Worm (Caenorhabditis elegans) whole organism, L4 larva: ENCODE results near the gene sma-2.

Experiments used
- F37D6.2 ChIP-seq: sonication (generic microtip); optimal IDR thresholded peaks from 2 replicates; lab custom pipeline; 2016; ENCODE audit warnings: mild to moderate bottlenecking, missing genetic modification characterization, missing compliant biosample characterization
- R02D3.7 ChIP-seq: fragments of 150-350 bp; sonication (generic microtip); optimal IDR thresholded peaks from 3 replicates; lab custom pipeline; 2014; ENCODE audit warnings: missing biosample characterization, missing genetic modification characterization
- T26A8.4 ChIP-seq: fragments of 200-800 bp; sonication (Bioruptor generic); IDR thresholded peaks from 2 replicates; pipeline ENCODE4 v1.3.6; 2022; ENCODE audit warnings: missing genetic modification characterization, missing compliant biosample characterization
- Y75B8A.6 ChIP-seq: fragments of 200-800 bp; sonication (Bioruptor generic); IDR thresholded peaks from 2 replicates; pipeline ENCODE4 v1.3.6; 2022; ENCODE audit warnings: missing genetic modification reagents, missing genetic modification characterization, missing compliant biosample characterization
- ZK337.2 ChIP-seq: fragments of 200-800 bp; sonication (Bioruptor generic); IDR thresholded peaks from 2 replicates; pipeline ENCODE4 v1.3.6; 2022; ENCODE audit warnings: missing genetic modification reagents, missing genetic modification characterization, missing compliant biosample characterization
- aly-2 ChIP-seq: sonication (generic microtip); optimal IDR thresholded peaks from 2 replicates; lab custom pipeline; 2018; ENCODE audit warnings: missing biosample characterization, missing genetic modification characterization
- ama-1 ChIP-seq: fragments of 150-350 bp; optimal IDR thresholded peaks from 2 replicates; lab custom pipeline; 2014; ENCODE audit warnings: inconsistent platforms, mixed read lengths
- arid-1 ChIP-seq: fragments of 200-800 bp; sonication (Bioruptor generic); conservative IDR thresholded peaks from 2 replicates; pipeline ENCODE4 v1.3.6; 2022; ENCODE audit warnings: missing genetic modification reagents, missing genetic modification characterization, missing compliant biosample characterization
- attf-4 ChIP-seq: sonication (generic microtip); optimal IDR thresholded peaks from 3 replicates; lab custom pipeline; 2017; ENCODE audit warnings: missing biosample characterization, missing genetic modification characterization
- ceh-20 ChIP-seq: fragments of 200-800 bp; sonication (Bioruptor generic); IDR thresholded peaks from 2 replicates; pipeline ENCODE4 v1.3.6; 2022; ENCODE audit warnings: missing genetic modification reagents, missing genetic modification characterization, missing compliant biosample characterization
- cey-2 ChIP-seq: sonication (generic microtip); optimal IDR thresholded peaks from 3 replicates; lab custom pipeline; 2017; ENCODE audit warnings: missing genetic modification characterization, mild to moderate bottlenecking, missing compliant biosample characterization, antibody characterized with exemption, borderline replicate concordance; ENCODE audit not compliant: insufficient read depth
- daf-16 ChIP-seq, 3 experiments: sonication (generic microtip); optimal IDR thresholded peaks; 2 replicates each; lab custom pipeline; 2016 to 2017; ENCODE audit warnings: missing genetic modification characterization in 3 of 3, missing genetic modification reagents in 3 of 3, mild to moderate bottlenecking in 2 of 3, missing compliant biosample characterization in 2 of 3, missing biosample characterization in 1 of 3, moderate library complexity in 1 of 3
- dpl-1 ChIP-seq: fragments of 150-350 bp; optimal IDR thresholded peaks from 2 replicates; lab custom pipeline; 2014; ENCODE audit warnings: missing biosample characterization, missing genetic modification reagents, missing genetic modification characterization
- dve-1 ChIP-seq: sonication (generic microtip); optimal IDR thresholded peaks from 2 replicates; lab custom pipeline; 2017; ENCODE audit warnings: antibody characterized with exemption, mild to moderate bottlenecking, missing genetic modification characterization, missing compliant biosample characterization; ENCODE audit not compliant: insufficient read depth
- egl-27 ChIP-seq: sonication (generic microtip); optimal IDR thresholded peaks from 3 replicates; lab custom pipeline; 2017; ENCODE audit warnings: missing biosample characterization, missing genetic modification reagents, missing genetic modification characterization
- egl-43 ChIP-seq: fragments of 200-800 bp; sonication (Bioruptor generic); IDR thresholded peaks from 2 replicates; pipeline ENCODE4 v1.3.6; 2022; ENCODE audit warnings: missing genetic modification reagents, missing genetic modification characterization, missing compliant biosample characterization
- fkh-10 ChIP-seq: fragments of 150-350 bp; optimal IDR thresholded peaks from 2 replicates; lab custom pipeline; 2014; ENCODE audit warnings: missing biosample characterization, missing genetic modification reagents, missing genetic modification characterization
- gei-8 ChIP-seq: fragments of 200-800 bp; sonication (Bioruptor generic); optimal IDR thresholded peaks from 2 replicates; lab custom pipeline; 2018; ENCODE audit warnings: mild to moderate bottlenecking, missing genetic modification characterization, missing compliant biosample characterization
- hif-1 ChIP-seq, 2 experiments: sonication (generic microtip); optimal IDR thresholded peaks; 2 replicates each; lab custom pipeline; 2016 to 2017; ENCODE audit warnings: missing compliant biosample characterization in 2 of 2, missing genetic modification characterization in 2 of 2, missing genetic modification reagents in 2 of 2, missing genotype in 2 of 2, mild to moderate bottlenecking in 1 of 2
- hlh-11 ChIP-seq: fragments of 200-800 bp; sonication (Bioruptor generic); optimal IDR thresholded peaks from 2 replicates; lab custom pipeline; 2018; ENCODE audit warnings: mild to moderate bottlenecking, missing genetic modification characterization, missing compliant biosample characterization
- hmg-1.1 ChIP-seq: fragments of 200-800 bp; sonication (Bioruptor generic); IDR thresholded peaks from 2 replicates; pipeline ENCODE4 v1.3.6; 2022; ENCODE audit warnings: missing genetic modification reagents, missing genetic modification characterization, missing compliant biosample characterization
- jun-1 ChIP-seq: fragments of 150-350 bp; optimal IDR thresholded peaks from 2 replicates; lab custom pipeline; 2014; ENCODE audit warnings: missing biosample characterization, missing genetic modification reagents, missing genetic modification characterization
- lin-1 ChIP-seq: fragments of 200-800 bp; sonication (Bioruptor generic); IDR thresholded peaks from 2 replicates; pipeline ENCODE4 v1.3.6; 2022; ENCODE audit warnings: missing genetic modification reagents, missing genetic modification characterization, missing compliant biosample characterization
- lin-13 ChIP-seq: fragments of 150-350 bp; optimal IDR thresholded peaks from 2 replicates; lab custom pipeline; 2014; ENCODE audit warnings: missing biosample characterization, missing genetic modification reagents, missing genetic modification characterization
- lin-29 ChIP-seq: fragments of 200-800 bp; sonication (Bioruptor generic); IDR thresholded peaks from 2 replicates; pipeline ENCODE4 v1.3.6; 2022; ENCODE audit warnings: missing genetic modification reagents, missing genetic modification characterization, missing compliant biosample characterization
- lin-38 ChIP-seq: fragments of 200-800 bp; sonication (Bioruptor generic); IDR thresholded peaks from 2 replicates; pipeline ENCODE4 v1.3.6; 2022; ENCODE audit warnings: missing genetic modification reagents, missing genetic modification characterization, missing compliant biosample characterization
- mdl-1 ChIP-seq, 2 experiments: fragments of 150-350 bp in 1 of 2; sonication (generic microtip) in 1 of 2; optimal IDR thresholded peaks; 2 replicates each; lab custom pipeline; 2014 to 2017; ENCODE audit warnings: missing biosample characterization in 2 of 2, missing genetic modification characterization in 2 of 2
- mdt-29 ChIP-seq: fragments of 200-800 bp; sonication (Bioruptor generic); IDR thresholded peaks from 2 replicates; pipeline ENCODE4 v1.3.6; 2022; ENCODE audit warnings: missing genetic modification reagents, missing genetic modification characterization, missing compliant biosample characterization
- mes-2 ChIP-seq: sonication (generic microtip); optimal IDR thresholded peaks from 2 replicates; lab custom pipeline; 2016; ENCODE audit warnings: missing genotype, mild to moderate bottlenecking, missing genetic modification characterization, missing compliant biosample characterization; ENCODE audit not compliant: poor library complexity, severe bottlenecking
- mxl-2 ChIP-seq: fragments of 200-800 bp; sonication (Bioruptor generic); conservative IDR thresholded peaks from 2 replicates; pipeline ENCODE4 v1.3.6; 2022; ENCODE audit warnings: missing genetic modification reagents, missing genetic modification characterization, missing compliant biosample characterization
- nhr-10 ChIP-seq: fragments of 150-350 bp; optimal IDR thresholded peaks from 2 replicates; lab custom pipeline; 2014; ENCODE audit warnings: missing biosample characterization, missing genetic modification characterization
- nhr-102 ChIP-seq: sonication (generic microtip); optimal IDR thresholded peaks from 2 replicates; lab custom pipeline; 2016; ENCODE audit warnings: mild to moderate bottlenecking, missing genetic modification characterization, moderate library complexity, missing compliant biosample characterization
- nhr-11 ChIP-seq: fragments of 150-350 bp; optimal IDR thresholded peaks from 2 replicates; lab custom pipeline; 2014; ENCODE audit warnings: missing biosample characterization, missing genetic modification characterization
- nhr-41 ChIP-seq: fragments of 200-800 bp; sonication (Bioruptor generic); IDR thresholded peaks from 2 replicates; pipeline ENCODE4 v1.3.6; 2022; ENCODE audit warnings: missing genetic modification reagents, missing genetic modification characterization, missing compliant biosample characterization
- nhr-48 ChIP-seq: sonication (generic microtip); optimal IDR thresholded peaks from 2 replicates; lab custom pipeline; 2016; ENCODE audit warnings: mild to moderate bottlenecking, missing genetic modification characterization, missing compliant biosample characterization
- nhr-76 ChIP-seq: fragments of 150-350 bp; optimal IDR thresholded peaks from 2 replicates; lab custom pipeline; 2014; ENCODE audit warnings: missing biosample characterization, missing genetic modification characterization
- php-3 ChIP-seq: fragments of 200-800 bp; sonication (Bioruptor generic); IDR thresholded peaks from 2 replicates; pipeline ENCODE4 v1.3.6; 2022; ENCODE audit warnings: missing genetic modification reagents, missing genetic modification characterization, missing compliant biosample characterization
- sdz-12 ChIP-seq: fragments of 200-800 bp; sonication (Bioruptor generic); optimal IDR thresholded peaks from 2 replicates; lab custom pipeline; 2018; ENCODE audit warnings: mild to moderate bottlenecking, missing genetic modification characterization, missing compliant biosample characterization
- snpc-1.2 ChIP-seq: fragments of 200-800 bp; sonication (Bioruptor generic); IDR thresholded peaks from 2 replicates; pipeline ENCODE4 v1.3.6; 2022; ENCODE audit warnings: missing genetic modification reagents, missing genetic modification characterization, missing compliant biosample characterization
- spr-1 ChIP-seq: sonication (generic microtip); optimal IDR thresholded peaks from 2 replicates; lab custom pipeline; 2016; ENCODE audit warnings: mild to moderate bottlenecking, missing genetic modification characterization, missing compliant biosample characterization
- spr-3 ChIP-seq: fragments of 200-800 bp; sonication (Bioruptor generic); optimal IDR thresholded peaks from 2 replicates; lab custom pipeline; 2018; ENCODE audit warnings: mild to moderate bottlenecking, missing genetic modification characterization, missing compliant biosample characterization
- tag-97 ChIP-seq: fragments of 200-800 bp; sonication (Bioruptor generic); IDR thresholded peaks from 2 replicates; pipeline ENCODE4 v1.3.6; 2022; ENCODE audit warnings: missing genetic modification characterization, missing compliant biosample characterization
- tra-1 ChIP-seq: fragments of 200-800 bp; sonication (Bioruptor generic); IDR thresholded peaks from 2 replicates; pipeline ENCODE4 v1.3.6; 2022; ENCODE audit warnings: missing genetic modification reagents, missing genetic modification characterization, missing compliant biosample characterization
- unc-130 ChIP-seq: sonication (generic microtip); optimal IDR thresholded peaks from 2 replicates; lab custom pipeline; 2016; ENCODE audit warnings: missing genetic modification reagents, missing genetic modification characterization, missing compliant biosample characterization
- unc-39 ChIP-seq: sonication (generic microtip); optimal IDR thresholded peaks from 2 replicates; lab custom pipeline; 2017; ENCODE audit warnings: missing biosample characterization, missing genetic modification characterization
- unc-62 ChIP-seq, 3 experiments: fragments of 150-350 bp in 1 of 3; sonication (generic microtip); optimal IDR thresholded peaks in 2 of 3; peaks in 1 of 3; 1 replicate in 1 of 3; 2 replicates in 2 of 3; lab custom pipeline; 2014 to 2017; ENCODE audit warnings: missing biosample characterization in 3 of 3, missing genetic modification characterization in 3 of 3, missing genetic modification reagents in 3 of 3, missing genotype in 1 of 3
- vab-7 ChIP-seq: fragments of 200-800 bp; sonication (Bioruptor generic); IDR thresholded peaks from 2 replicates; pipeline ENCODE4 v1.3.6; 2022; ENCODE audit warnings: missing genetic modification reagents, missing genetic modification characterization, missing compliant biosample characterization
- zag-1 ChIP-seq: fragments of 150-350 bp; optimal IDR thresholded peaks from 2 replicates; lab custom pipeline; 2014; ENCODE audit warnings: missing biosample characterization, missing genetic modification characterization
- zip-2 ChIP-seq: fragments of 150-350 bp; optimal IDR thresholded peaks from 2 replicates; lab custom pipeline; 2014; ENCODE audit warnings: missing biosample characterization, missing genetic modification characterization
- ztf-11 ChIP-seq: fragments of 150-350 bp; optimal IDR thresholded peaks from 2 replicates; lab custom pipeline; 2014; ENCODE audit warnings: missing biosample characterization, missing genetic modification characterization

The sma-2 gene

ce11 chrIII:8749487-8749886, at the start of gene sma-2 (continued):
- TF ChIP-seq egl-43 (no peak), T26A8.4 (GFP tag; lab: Robert Waterston, UW) (peak; percentile 53; the same call in 1 of the 2 replicates), nhr-102 (tag; lab: Kevin White, UChicago) (peak; percentile 53), Y75B8A.6 (GFP tag; lab: Robert Waterston, UW) (no peak), attf-4 (tag; lab: Kevin White, UChicago) (no peak), spr-1 (tag; lab: Kevin White, UChicago) (peak; percentile 19), hif-1 (tag; optimal IDR thresholded peaks at IDR 0.05; lab: Kevin White, UChicago) (peak in 1 of 2 experiments; percentile 50), dve-1 (peak; percentile 98), aly-2 (tag; lab: Kevin White, UChicago) (no peak), jun-1 (tag; lab: Kevin White, UChicago) (no peak), ZK337.2 (GFP tag; lab: Robert Waterston, UW) (no peak), ceh-20 (GFP tag; lab: Robert Waterston, UW) (no peak), R02D3.7 (tag; lab: Kevin White, UChicago) (no peak), unc-62 (GFP tag; optimal IDR thresholded peaks at IDR 0.05 in 1 of 2; lab: Kevin White, UChicago) (peak in 1 of 2 experiments; percentile 14), unc-62 (tag; optimal IDR thresholded peaks at IDR 0.05; lab: Kevin White, UChicago) (no peak), ztf-11 (tag; lab: Kevin White, UChicago) (no peak), nhr-10 (tag; lab: Kevin White, UChicago) (peak; percentile 42), dpl-1 (GFP tag; lab: Kevin White, UChicago) (peak; percentile 39), nhr-48 (tag; lab: Kevin White, UChicago) (peak; percentile 84), hmg-1.1 (GFP tag; lab: Robert Waterston, UW) (peak; percentile 59), nhr-76 (no peak), vab-7 (GFP tag; lab: Robert Waterston, UW) (no peak), daf-16 (GFP tag; optimal IDR thresholded peaks at IDR 0.05; lab: Kevin White, UChicago) (peak in 1 of 2 experiments; percentile 74), daf-16 (tag; optimal IDR thresholded peaks at IDR 0.05; lab: Kevin White, UChicago) (peak; percentile 95), mdl-1 (tag; optimal IDR thresholded peaks at IDR 0.05; lab: Kevin White, UChicago) (peak in 1 of 2 experiments; percentile 68), cey-2 (tag; lab: Kevin White, UChicago) (peak; percentile 25), snpc-1.2 (no peak), mes-2 (tag; lab: Kevin White, UChicago) (peak; percentile 73), sdz-12 (GFP tag; lab: Kevin White, UChicago) (no peak), mxl-2 (no peak), tag-97 (GFP tag; lab: Robert Waterston, UW) (no peak), unc-130 (GFP tag; lab: Kevin White, UChicago) (no peak), unc-39 (tag; lab: Kevin White, UChicago) (no peak), spr-3 (GFP tag; lab: Kevin White, UChicago) (no peak), gei-8 (GFP tag; lab: Kevin White, UChicago) (peak; percentile 10), F37D6.2 (tag; lab: Kevin White, UChicago) (no peak), lin-13 (GFP tag; lab: Kevin White, UChicago) (peak; percentile 5), lin-38 (GFP tag; lab: Robert Waterston, UW) (peak; percentile 32; the same call in 1 of the 2 replicates), hlh-11 (tag; lab: Kevin White, UChicago) (peak; percentile 99), arid-1 (GFP tag; lab: Robert Waterston, UW) (no peak), lin-29 (GFP tag; lab: Robert Waterston, UW) (no peak), ama-1 (no peak), mdt-29 (no peak), php-3 (peak; percentile 87), tra-1 (peak; percentile 66), nhr-41 (GFP tag; lab: Robert Waterston, UW) (0 out of 2 replicates have a peak, but pooled peaks have one; percentile 44), zip-2 (tag; lab: Kevin White, UChicago) (peak; percentile 40), fkh-10 (no peak), lin-1 (GFP tag; lab: Robert Waterston, UW) (peak; percentile 80), egl-27 (tag; lab: Kevin White, UChicago) (no peak), nhr-11 (tag; lab: Kevin White, UChicago) (no peak), zag-1 (tag; lab: Kevin White, UChicago) (no peak)
